Fruit fly (Drosophila melanogaster) whole organism, prepupa: Measurements from ENCODE around the gene CG14246.

Experiments
- Blimp-1 ChIP-seq: fragments of 200-800 bp; sonication (Bioruptor generic); optimal IDR thresholded peaks from 3 replicates; lab custom pipeline; 2017; ENCODE audit warnings: missing biosample characterization, missing genetic modification characterization, mild to moderate bottlenecking, moderate library complexity, missing genetic modification reagents
- CG10669 ChIP-seq: fragments of 200-800 bp; sonication (Bioruptor generic); optimal IDR thresholded peaks from 3 replicates; lab custom pipeline; 2018; ENCODE audit warnings: missing biosample characterization, mild to moderate bottlenecking, missing genetic modification characterization, moderate library complexity
- CG11762 ChIP-seq: fragments of 200-800 bp; sonication (Bioruptor generic); optimal IDR thresholded peaks from 3 replicates; lab custom pipeline; 2016; ENCODE audit warnings: missing biosample characterization, missing genetic modification characterization; ENCODE audit not compliant: insufficient read depth
- CG1621 ChIP-seq: fragments of 200-800 bp; sonication (Bioruptor generic); optimal IDR thresholded peaks from 3 replicates; lab custom pipeline; 2018; ENCODE audit warnings: missing biosample characterization, mild to moderate bottlenecking, missing genetic modification characterization
- CG3032 ChIP-seq: fragments of 200-800 bp; optimal IDR thresholded peaks from 2 replicates; lab custom pipeline; 2019; ENCODE audit warnings: missing biosample characterization, mild to moderate bottlenecking, missing genetic modification characterization, moderate library complexity
- CG31627 ChIP-seq: fragments of 200-800 bp; sonication (Bioruptor generic); optimal IDR thresholded peaks from 3 replicates; lab custom pipeline; 2016; ENCODE audit warnings: missing biosample characterization, missing genetic modification characterization
- CG32006 ChIP-seq: fragments of 200-800 bp; sonication (Bioruptor generic); optimal IDR thresholded peaks from 3 replicates; lab custom pipeline; 2017; ENCODE audit warnings: missing biosample characterization, mild to moderate bottlenecking, missing genetic modification characterization
- CG3919 ChIP-seq: fragments of 200-800 bp; sonication (Bioruptor generic); optimal IDR thresholded peaks from 3 replicates; lab custom pipeline; 2016; ENCODE audit warnings: missing biosample characterization, missing genetic modification characterization
- CG4318 ChIP-seq: fragments of 200-800 bp; sonication (Bioruptor generic); optimal IDR thresholded peaks from 3 replicates; lab custom pipeline; 2017; ENCODE audit warnings: missing biosample characterization, mild to moderate bottlenecking, missing genetic modification characterization
- CG6792 ChIP-seq: fragments of 200-800 bp; sonication (Bioruptor generic); optimal IDR thresholded peaks from 3 replicates; lab custom pipeline; 2016; ENCODE audit warnings: missing biosample characterization, missing genetic modification characterization
- CG6808 ChIP-seq: fragments of 200-800 bp; sonication (Bioruptor generic); optimal IDR thresholded peaks from 3 replicates; lab custom pipeline; 2017; ENCODE audit warnings: missing biosample characterization, missing genetic modification characterization, mild to moderate bottlenecking, moderate library complexity, missing genetic modification reagents
- CG6854 ChIP-seq: fragments of 200-800 bp; sonication (Bioruptor generic); optimal IDR thresholded peaks from 2 replicates; lab custom pipeline; 2017; ENCODE audit warnings: missing biosample characterization, mild to moderate bottlenecking, missing genetic modification characterization
- CG7368 ChIP-seq: fragments of 200-800 bp; sonication (Bioruptor generic); optimal IDR thresholded peaks from 3 replicates; lab custom pipeline; 2016; ENCODE audit warnings: missing biosample characterization, missing genetic modification characterization
- CG8119 ChIP-seq: fragments of 200-800 bp; sonication (Bioruptor generic); IDR thresholded peaks from 3 replicates; pipeline ENCODE4 v1.3.6; 2022; ENCODE audit warnings: missing biosample characterization, missing genetic modification characterization
- CG8319 ChIP-seq: fragments of 200-800 bp; sonication (Bioruptor generic); optimal IDR thresholded peaks from 3 replicates; lab custom pipeline; 2016; ENCODE audit warnings: missing biosample characterization, missing genetic modification characterization
- CG9139 ChIP-seq: fragments of 200-800 bp; sonication (Bioruptor generic); optimal IDR thresholded peaks from 3 replicates; lab custom pipeline; 2017; ENCODE audit warnings: missing biosample characterization, mild to moderate bottlenecking, missing genetic modification characterization
- Eip78C ChIP-seq: fragments of 200-800 bp; sonication (Bioruptor generic); peaks from one replicate; lab custom pipeline; 2016; ENCODE audit warnings: missing biosample characterization, missing genetic modification characterization
- Eip93F ChIP-seq: fragments of 200-800 bp; sonication (Bioruptor generic); optimal IDR thresholded peaks from 2 replicates; lab custom pipeline; 2016; ENCODE audit warnings: missing biosample characterization, mild to moderate bottlenecking, missing genetic modification characterization
- Ets21C ChIP-seq: fragments of 200-800 bp; sonication (Bioruptor generic); optimal IDR thresholded peaks from 3 replicates; lab custom pipeline; 2016; ENCODE audit warnings: missing biosample characterization, missing genetic modification characterization
- Ets96B ChIP-seq: fragments of 200-800 bp; optimal IDR thresholded peaks from 2 replicates; lab custom pipeline; 2019; ENCODE audit warnings: missing biosample characterization, mild to moderate bottlenecking, missing genetic modification characterization, moderate library complexity
- Hr38 ChIP-seq: sonication (Bioruptor generic); optimal IDR thresholded peaks from 2 replicates; lab custom pipeline; 2016; ENCODE audit warnings: missing biosample characterization, missing genetic modification characterization
- Hr4 ChIP-seq: fragments of 200-800 bp; sonication (Bioruptor generic); optimal IDR thresholded peaks from 3 replicates; lab custom pipeline; 2016; ENCODE audit warnings: missing biosample characterization, missing genetic modification characterization
- Met ChIP-seq: fragments of 200-800 bp; sonication (Bioruptor generic); optimal IDR thresholded peaks from 3 replicates; lab custom pipeline; 2016; ENCODE audit warnings: missing biosample characterization, missing genetic modification characterization
- OdsH ChIP-seq: fragments of 200-800 bp; sonication (Bioruptor generic); optimal IDR thresholded peaks from 3 replicates; lab custom pipeline; 2016; ENCODE audit warnings: missing biosample characterization, missing genetic modification characterization
- Smox ChIP-seq: fragments of 200-800 bp; sonication (Bioruptor generic); optimal IDR thresholded peaks from 3 replicates; lab custom pipeline; 2016; ENCODE audit warnings: missing biosample characterization, missing genetic modification characterization
- achi ChIP-seq: fragments of 200-800 bp; sonication (Bioruptor generic); optimal IDR thresholded peaks from 3 replicates; lab custom pipeline; 2016; ENCODE audit warnings: missing biosample characterization, missing genetic modification characterization
- acj6 ChIP-seq: fragments of 200-800 bp; sonication (Bioruptor generic); optimal IDR thresholded peaks from 3 replicates; lab custom pipeline; 2016; ENCODE audit warnings: missing biosample characterization, missing genetic modification characterization
- dsx ChIP-seq: fragments of 200-800 bp; optimal IDR thresholded peaks from 3 replicates; lab custom pipeline; 2019; ENCODE audit warnings: missing biosample characterization, mild to moderate bottlenecking, missing genetic modification characterization, moderate library complexity; ENCODE audit not compliant: poor library complexity, severe bottlenecking
- eg ChIP-seq: fragments of 200-800 bp; sonication (Bioruptor generic); IDR thresholded peaks from 3 replicates; pipeline ENCODE4 v1.3.6; 2022; ENCODE audit warnings: missing biosample characterization, missing genetic modification characterization
- lz ChIP-seq: fragments of 200-800 bp; sonication (Bioruptor generic); optimal IDR thresholded peaks from 3 replicates; lab custom pipeline; 2016; ENCODE audit warnings: missing biosample characterization, missing genetic modification characterization
- net ChIP-seq: fragments of 200-800 bp; sonication (Bioruptor generic); optimal IDR thresholded peaks from 3 replicates; lab custom pipeline; 2016; ENCODE audit warnings: missing biosample characterization, missing genetic modification characterization
- salr ChIP-seq, 2 experiments: fragments of 200-800 bp; sonication (Bioruptor generic); optimal IDR thresholded peaks; 3 replicates each; lab custom pipeline; 2016 to 2018; ENCODE audit warnings: missing biosample characterization in 2 of 2, missing genetic modification characterization in 2 of 2, mild to moderate bottlenecking in 1 of 2
- spab ChIP-seq: fragments of 200-800 bp; sonication (Bioruptor generic); optimal IDR thresholded peaks from 2 replicates; lab custom pipeline; 2017; ENCODE audit warnings: missing biosample characterization, mild to moderate bottlenecking, missing genetic modification characterization, missing genetic modification reagents
- topi ChIP-seq: fragments of 200-800 bp; sonication (Bioruptor generic); optimal IDR thresholded peaks from 3 replicates; lab custom pipeline; 2016; ENCODE audit warnings: missing biosample characterization, missing genetic modification characterization
- vri ChIP-seq: fragments of 200-800 bp; sonication (Bioruptor generic); optimal IDR thresholded peaks from 3 replicates; lab custom pipeline; 2016; ENCODE audit warnings: missing biosample characterization, mild to moderate bottlenecking, missing genetic modification characterization

CG14246 gene

dm6 chr3R:26717295-26717694 is 9.8 kb upstream of the CG14246 start, which contains the start of gene CG6425 (continued):
- TF ChIP-seq CG6854 = no peak
- TF ChIP-seq CG3032 (tag; lab: Kevin White, UChicago) = peak; percentile 44
- TF ChIP-seq CG6792 (GFP tag; lab: Kevin White, UChicago) = no peak
- TF ChIP-seq topi (GFP tag; lab: Kevin White, UChicago) = peak; percentile 23
- no peak for TF ChIP-seq Hr38 (GFP tag; lab: Kevin White, UChicago)
- TF ChIP-seq Hr4 (GFP tag; lab: Kevin White, UChicago) = no peak
- no peak for TF ChIP-seq CG7368 (GFP tag; lab: Kevin White, UChicago)
- peak; percentile 61 for TF ChIP-seq CG31627 (GFP tag; lab: Kevin White, UChicago)
- TF ChIP-seq net (GFP tag; lab: Kevin White, UChicago) = no peak
- no peak for TF ChIP-seq CG3919 (GFP tag; lab: Kevin White, UChicago)
- no peak for TF ChIP-seq eg (GFP tag; lab: Robert Waterston, UW)
- no peak for TF ChIP-seq CG4318 (GFP tag; lab: Kevin White, UChicago)
- TF ChIP-seq CG10669 = no peak
- peak; percentile 41 for TF ChIP-seq CG32006 (GFP tag; lab: Kevin White, UChicago)
- peak; percentile 35 for TF ChIP-seq Eip78C (GFP tag; lab: Kevin White, UChicago)
- TF ChIP-seq CG8119 (GFP tag; lab: Robert Waterston, UW) = peak; percentile 41; the same call in 2 of the 3 replicates
- no peak for TF ChIP-seq Blimp-1 (GFP tag; lab: Kevin White, UChicago)
- no peak for TF ChIP-seq Ets21C
- TF ChIP-seq achi (GFP tag; lab: Kevin White, UChicago) = no peak

dm6 chr3R:26717864-26718263 is 9.2 kb upstream of the CG14246 start, which contains the start of gene Yif1:
Gene Yif1 (plus strand): TSS chr3R:26717871.
- TF ChIP-seq CG1621 (tag; lab: Kevin White, UChicago) = peak; percentile 87
- TF ChIP-seq CG8119 (GFP tag; lab: Robert Waterston, UW) = no peak
- TF ChIP-seq OdsH (GFP tag; lab: Kevin White, UChicago) = no peak

- TF ChIP-seq acj6 (no peak), salr (GFP tag; optimal IDR thresholded peaks at IDR 0.05; lab: Kevin White, UChicago) (no peak), CG6808 (GFP tag; lab: Kevin White, UChicago) (peak; percentile 100), vri (GFP tag; lab: Kevin White, UChicago) (peak; percentile 76), Eip78C (GFP tag; lab: Kevin White, UChicago) (peak; percentile 16)
Measured at dm6 chr3R:26724977-26725612, 2.0 kb upstream of the CG14246 start, which contains the start of gene CG6420. Gene CG6420 (minus strand): TSS chr3R:26725216.

dm6 chr3R:26725833-26726232 is 1.3 kb upstream of the CG14246 start, which contains the start of gene CG14244:
Gene CG14244 (plus strand): TSS chr3R:26726133.
- TF ChIP-seq Met (GFP tag; lab: Kevin White, UChicago) (no peak), CG9139 (GFP tag; lab: Kevin White, UChicago) (no peak), eg (GFP tag; lab: Robert Waterston, UW) (no peak), CG8319 (GFP tag; lab: Kevin White, UChicago) (no peak), net (GFP tag; lab: Kevin White, UChicago) (no peak), CG4318 (GFP tag; lab: Kevin White, UChicago) (no peak), CG6854 (no peak), CG7368 (GFP tag; lab: Kevin White, UChicago) (no peak), Smox (no peak), lz (GFP tag; lab: Kevin White, UChicago) (no peak), Eip93F (no peak), spab (GFP tag; lab: Kevin White, UChicago) (no peak), dsx (no peak), CG1621 (tag; lab: Kevin White, UChicago) (no peak), Ets96B (tag; lab: Kevin White, UChicago) (no peak), CG11762 (GFP tag; lab: Kevin White, UChicago) (no peak), CG32006 (GFP tag; lab: Kevin White, UChicago) (no peak), vri (GFP tag; lab: Kevin White, UChicago) (no peak)
